Worm (Caenorhabditis elegans) whole organism, L4 larva: ENCODE data around the gene ZK177.11.

Source experiments
- D1046.2 ChIP-seq: fragments of 200-800 bp; sonication (Bioruptor generic); IDR thresholded peaks from 2 replicates; pipeline ENCODE4 v1.3.6; 2022; ENCODE audit warnings: missing genetic modification characterization, missing compliant biosample characterization
- F10B5.3 ChIP-seq: sonication (generic microtip); optimal IDR thresholded peaks from 2 replicates; lab custom pipeline; 2016; ENCODE audit warnings: mild to moderate bottlenecking, missing genetic modification characterization, missing compliant biosample characterization
- F26F4.8 ChIP-seq: fragments of 200-800 bp; sonication (Bioruptor generic); conservative IDR thresholded peaks from 2 replicates; pipeline ENCODE4 v1.3.6; 2022; ENCODE audit warnings: missing genetic modification characterization, missing compliant biosample characterization
- F37D6.2 ChIP-seq: sonication (generic microtip); optimal IDR thresholded peaks from 2 replicates; lab custom pipeline; 2016; ENCODE audit warnings: mild to moderate bottlenecking, missing genetic modification characterization, missing compliant biosample characterization
- F49E8.2 ChIP-seq: sonication (generic microtip); optimal IDR thresholded peaks from 2 replicates; lab custom pipeline; 2016; ENCODE audit warnings: missing compliant biosample characterization, mild to moderate bottlenecking, missing genetic modification characterization, borderline replicate concordance
- T20F7.1 ChIP-seq: fragments of 200-800 bp; sonication (Bioruptor generic); optimal IDR thresholded peaks from 2 replicates; lab custom pipeline; 2018; ENCODE audit warnings: mild to moderate bottlenecking, missing genetic modification characterization, missing compliant biosample characterization
- T26A8.4 ChIP-seq: fragments of 200-800 bp; sonication (Bioruptor generic); IDR thresholded peaks from 2 replicates; pipeline ENCODE4 v1.3.6; 2022; ENCODE audit warnings: missing genetic modification characterization, missing compliant biosample characterization
- ZK337.2 ChIP-seq: fragments of 200-800 bp; sonication (Bioruptor generic); IDR thresholded peaks from 2 replicates; pipeline ENCODE4 v1.3.6; 2022; ENCODE audit warnings: missing genetic modification reagents, missing genetic modification characterization, missing compliant biosample characterization
- aha-1 ChIP-seq: fragments of 150-350 bp; peaks from one replicate; lab custom pipeline; 2014; ENCODE audit warnings: missing biosample characterization, missing genetic modification characterization
- aly-2 ChIP-seq: sonication (generic microtip); optimal IDR thresholded peaks from 2 replicates; lab custom pipeline; 2018; ENCODE audit warnings: missing biosample characterization, missing genetic modification characterization
- ceh-62 ChIP-seq: sonication (generic microtip); optimal IDR thresholded peaks from 2 replicates; lab custom pipeline; 2017; ENCODE audit warnings: missing biosample characterization, missing genetic modification characterization
- ctbp-1 ChIP-seq: fragments of 200-800 bp; sonication (Bioruptor generic); IDR thresholded peaks from 2 replicates; pipeline ENCODE4 v1.3.6; 2022; ENCODE audit warnings: missing genetic modification reagents, missing genetic modification characterization, missing compliant biosample characterization
- daf-12 ChIP-seq: fragments of 150-350 bp; optimal IDR thresholded peaks from 2 replicates; lab custom pipeline; 2014; ENCODE audit warnings: missing biosample characterization, missing genetic modification reagents, missing genetic modification characterization
- daf-8 ChIP-seq: fragments of 200-800 bp; sonication (Bioruptor generic); IDR thresholded peaks from 2 replicates; pipeline ENCODE4 v1.3.6; 2022; ENCODE audit warnings: missing genetic modification characterization, missing compliant biosample characterization
- dmd-6 ChIP-seq: fragments of 200-800 bp; sonication (Bioruptor generic); IDR thresholded peaks from 2 replicates; pipeline ENCODE4 v1.3.6; 2022; ENCODE audit warnings: missing genetic modification reagents, missing genetic modification characterization, missing compliant biosample characterization
- dmd-9 ChIP-seq: fragments of 200-800 bp; sonication (Bioruptor generic); IDR thresholded peaks from 2 replicates; pipeline ENCODE4 v1.3.6; 2022; ENCODE audit warnings: missing genetic modification reagents, missing genetic modification characterization, missing compliant biosample characterization
- duxl-1 ChIP-seq: sonication (generic microtip); optimal IDR thresholded peaks from 2 replicates; lab custom pipeline; 2016; ENCODE audit warnings: mild to moderate bottlenecking, missing genetic modification characterization, moderate library complexity, missing compliant biosample characterization; ENCODE audit not compliant: poor library complexity
- fkh-10 ChIP-seq: fragments of 150-350 bp; optimal IDR thresholded peaks from 2 replicates; lab custom pipeline; 2014; ENCODE audit warnings: missing biosample characterization, missing genetic modification reagents, missing genetic modification characterization
- hif-1 ChIP-seq, 2 experiments: sonication (generic microtip); optimal IDR thresholded peaks; 2 replicates each; lab custom pipeline; 2016 to 2017; ENCODE audit warnings: missing compliant biosample characterization in 2 of 2, missing genetic modification characterization in 2 of 2, missing genetic modification reagents in 2 of 2, missing genotype in 2 of 2, mild to moderate bottlenecking in 1 of 2
- hmg-1.1 ChIP-seq: fragments of 200-800 bp; sonication (Bioruptor generic); IDR thresholded peaks from 2 replicates; pipeline ENCODE4 v1.3.6; 2022; ENCODE audit warnings: missing genetic modification reagents, missing genetic modification characterization, missing compliant biosample characterization
- jun-1 ChIP-seq: fragments of 150-350 bp; optimal IDR thresholded peaks from 2 replicates; lab custom pipeline; 2014; ENCODE audit warnings: missing biosample characterization, missing genetic modification reagents, missing genetic modification characterization
- lim-7 ChIP-seq: fragments of 200-800 bp; sonication (Bioruptor generic); IDR thresholded peaks from 2 replicates; pipeline ENCODE4 v1.3.6; 2022; ENCODE audit warnings: missing genetic modification characterization, missing compliant biosample characterization
- lin-1 ChIP-seq: fragments of 200-800 bp; sonication (Bioruptor generic); IDR thresholded peaks from 2 replicates; pipeline ENCODE4 v1.3.6; 2022; ENCODE audit warnings: missing genetic modification reagents, missing genetic modification characterization, missing compliant biosample characterization
- lin-15B ChIP-seq: fragments of 150-350 bp; sonication (generic microtip); optimal IDR thresholded peaks from 3 replicates; lab custom pipeline; 2014; ENCODE audit warnings: missing biosample characterization, missing genetic modification characterization
- lin-29 ChIP-seq: fragments of 200-800 bp; sonication (Bioruptor generic); IDR thresholded peaks from 2 replicates; pipeline ENCODE4 v1.3.6; 2022; ENCODE audit warnings: missing genetic modification reagents, missing genetic modification characterization, missing compliant biosample characterization
- lir-3 ChIP-seq: sonication (generic microtip); optimal IDR thresholded peaks from 2 replicates; lab custom pipeline; 2016; ENCODE audit warnings: mild to moderate bottlenecking, missing genetic modification characterization, missing compliant biosample characterization
- madf-5 ChIP-seq, 2 experiments: fragments of 200-800 bp; sonication (Bioruptor generic); IDR thresholded peaks; 2 replicates each; pipeline ENCODE4 v1.3.6; 2022; ENCODE audit warnings: missing compliant biosample characterization in 2 of 2, missing genetic modification characterization in 2 of 2
- mdl-1 ChIP-seq, 2 experiments: fragments of 150-350 bp in 1 of 2; sonication (generic microtip) in 1 of 2; optimal IDR thresholded peaks; 2 replicates each; lab custom pipeline; 2014 to 2017; ENCODE audit warnings: missing biosample characterization in 2 of 2, missing genetic modification characterization in 2 of 2
- mdt-29 ChIP-seq: fragments of 200-800 bp; sonication (Bioruptor generic); IDR thresholded peaks from 2 replicates; pipeline ENCODE4 v1.3.6; 2022; ENCODE audit warnings: missing genetic modification reagents, missing genetic modification characterization, missing compliant biosample characterization
- mep-1 ChIP-seq: fragments of 150-350 bp; sonication (generic microtip); optimal IDR thresholded peaks from 3 replicates; lab custom pipeline; 2014; ENCODE audit warnings: missing biosample characterization, missing genetic modification characterization
- mes-2 ChIP-seq: sonication (generic microtip); optimal IDR thresholded peaks from 2 replicates; lab custom pipeline; 2016; ENCODE audit warnings: missing genotype, mild to moderate bottlenecking, missing genetic modification characterization, missing compliant biosample characterization; ENCODE audit not compliant: poor library complexity, severe bottlenecking
- mxl-3 ChIP-seq: fragments of 200-800 bp; sonication (Bioruptor generic); optimal IDR thresholded peaks from 2 replicates; lab custom pipeline; 2018; ENCODE audit warnings: mild to moderate bottlenecking, missing genetic modification characterization, missing compliant biosample characterization
- nhr-102 ChIP-seq: sonication (generic microtip); optimal IDR thresholded peaks from 2 replicates; lab custom pipeline; 2016; ENCODE audit warnings: mild to moderate bottlenecking, missing genetic modification characterization, moderate library complexity, missing compliant biosample characterization
- nhr-237 ChIP-seq: sonication (generic microtip); optimal IDR thresholded peaks from 2 replicates; lab custom pipeline; 2017; ENCODE audit warnings: missing biosample characterization, missing genetic modification characterization
- nhr-41 ChIP-seq: fragments of 200-800 bp; sonication (Bioruptor generic); IDR thresholded peaks from 2 replicates; pipeline ENCODE4 v1.3.6; 2022; ENCODE audit warnings: missing genetic modification reagents, missing genetic modification characterization, missing compliant biosample characterization
- nhr-48 ChIP-seq: sonication (generic microtip); optimal IDR thresholded peaks from 2 replicates; lab custom pipeline; 2016; ENCODE audit warnings: mild to moderate bottlenecking, missing genetic modification characterization, missing compliant biosample characterization
- pha-4 ChIP-seq, 2 experiments: fragments of 150-350 bp in 1 of 2; fragments of 200-800 bp in 1 of 2; sonication (Bioruptor generic) in 1 of 2; IDR thresholded peaks in 1 of 2; optimal IDR thresholded peaks in 1 of 2; 2 replicates each; pipeline versions ENCODE4 v1.3.6 to Lab custom; 2014 to 2022; ENCODE audit warnings: missing genetic modification characterization in 2 of 2, missing genetic modification reagents in 2 of 2, missing biosample characterization in 1 of 2, missing compliant biosample characterization in 1 of 2
- pqm-1 ChIP-seq: sonication (generic microtip); optimal IDR thresholded peaks from 2 replicates; lab custom pipeline; 2017; ENCODE audit warnings: missing biosample characterization, missing genetic modification characterization
- rbr-2 ChIP-seq: sonication (generic microtip); optimal IDR thresholded peaks from 2 replicates; lab custom pipeline; 2016; ENCODE audit warnings: missing genotype, missing genetic modification characterization, missing compliant biosample characterization
- saeg-2 ChIP-seq: fragments of 200-800 bp; sonication (Bioruptor generic); IDR thresholded peaks from 2 replicates; pipeline ENCODE4 v1.3.6; 2022; ENCODE audit warnings: missing genetic modification reagents, missing genetic modification characterization, missing compliant biosample characterization
- snpc-1.2 ChIP-seq: fragments of 200-800 bp; sonication (Bioruptor generic); IDR thresholded peaks from 2 replicates; pipeline ENCODE4 v1.3.6; 2022; ENCODE audit warnings: missing genetic modification reagents, missing genetic modification characterization, missing compliant biosample characterization
- spr-1 ChIP-seq: sonication (generic microtip); optimal IDR thresholded peaks from 2 replicates; lab custom pipeline; 2016; ENCODE audit warnings: mild to moderate bottlenecking, missing genetic modification characterization, missing compliant biosample characterization
- tag-97 ChIP-seq: fragments of 200-800 bp; sonication (Bioruptor generic); IDR thresholded peaks from 2 replicates; pipeline ENCODE4 v1.3.6; 2022; ENCODE audit warnings: missing genetic modification characterization, missing compliant biosample characterization
- tra-1 ChIP-seq: fragments of 200-800 bp; sonication (Bioruptor generic); IDR thresholded peaks from 2 replicates; pipeline ENCODE4 v1.3.6; 2022; ENCODE audit warnings: missing genetic modification reagents, missing genetic modification characterization, missing compliant biosample characterization
- unc-130 ChIP-seq: sonication (generic microtip); optimal IDR thresholded peaks from 2 replicates; lab custom pipeline; 2016; ENCODE audit warnings: missing genetic modification reagents, missing genetic modification characterization, missing compliant biosample characterization
- unc-39 ChIP-seq: sonication (generic microtip); optimal IDR thresholded peaks from 2 replicates; lab custom pipeline; 2017; ENCODE audit warnings: missing biosample characterization, missing genetic modification characterization
- zfp-2 ChIP-seq: sonication (generic microtip); optimal IDR thresholded peaks from 2 replicates; lab custom pipeline; 2016; ENCODE audit warnings: mild to moderate bottlenecking, missing genetic modification characterization, missing compliant biosample characterization
- zfp-3 ChIP-seq: fragments of 200-800 bp; sonication (Bioruptor generic); conservative IDR thresholded peaks from 2 replicates; pipeline ENCODE4 v1.3.6; 2022; ENCODE audit warnings: missing genetic modification reagents, missing genetic modification characterization, missing compliant biosample characterization
- zip-2 ChIP-seq: fragments of 150-350 bp; optimal IDR thresholded peaks from 2 replicates; lab custom pipeline; 2014; ENCODE audit warnings: missing biosample characterization, missing genetic modification characterization

ZK177.11 gene

DNA sequence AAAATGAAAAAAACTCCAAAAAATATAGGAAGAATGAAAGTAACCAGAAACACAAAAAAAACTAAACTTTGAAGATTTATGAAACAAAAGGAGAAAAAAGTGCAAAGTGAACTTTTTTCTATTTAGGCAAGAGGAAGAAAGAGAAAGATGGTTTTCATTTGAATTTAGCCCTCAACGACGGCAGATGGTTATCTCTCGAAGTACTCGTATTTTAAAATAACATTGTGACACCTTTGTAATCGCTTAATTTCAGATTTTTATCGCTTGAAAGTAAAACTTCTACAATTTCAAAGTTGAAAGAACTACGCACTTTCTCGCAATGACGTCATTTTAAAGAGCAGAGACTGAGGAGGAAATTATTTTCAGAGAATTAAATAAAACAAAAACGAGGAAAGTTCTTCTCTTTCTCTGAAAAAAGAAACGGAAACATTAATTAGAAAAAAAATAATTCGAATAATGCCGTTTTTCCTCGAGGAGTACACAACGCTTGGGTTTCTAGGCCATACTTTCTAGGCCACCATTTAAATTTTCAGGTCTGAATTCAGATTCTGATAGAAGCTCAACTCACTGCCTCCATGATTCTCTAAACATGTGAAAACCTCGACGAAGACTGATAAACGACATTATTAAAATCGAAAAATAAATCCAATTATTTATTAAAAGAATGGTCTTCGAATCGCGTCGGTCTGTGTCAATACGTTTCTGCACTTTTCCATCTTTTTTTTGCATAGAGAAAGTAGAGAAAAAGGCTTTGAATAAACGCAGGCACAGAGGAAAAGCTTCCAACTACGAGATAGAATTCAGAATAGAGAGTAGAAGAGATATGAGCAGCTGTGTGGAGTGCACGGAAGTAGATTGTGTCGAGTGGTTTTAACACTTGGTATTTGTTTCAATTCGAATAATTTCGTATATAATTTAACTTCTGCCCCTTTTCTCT is 11.1 kb upstream of the ZK177.11 start:
- TF ChIP-seq T20F7.1 (GFP tag; lab: Kevin White, UChicago), result no peak
- 0 out of 2 replicates have a peak, but pooled peaks have one; percentile 14 for TF ChIP-seq dmd-6
- no peak for TF ChIP-seq nhr-48 (tag; lab: Kevin White, UChicago)
- TF ChIP-seq fkh-10 (GFP tag; lab: Kevin White, UChicago), result no peak
- no peak for TF ChIP-seq nhr-41 (GFP tag; lab: Robert Waterston, UW)
- TF ChIP-seq F37D6.2 (tag; lab: Kevin White, UChicago), result no peak
- no peak for TF ChIP-seq ceh-62 (tag; lab: Kevin White, UChicago)
- no peak for TF ChIP-seq lin-29 (GFP tag; lab: Robert Waterston, UW)
- TF ChIP-seq nhr-237 (tag; lab: Kevin White, UChicago), result no peak
- TF ChIP-seq duxl-1 (tag; lab: Kevin White, UChicago), result peak; percentile 17
- TF ChIP-seq ZK337.2, result 0 out of 2 replicates have a peak, but pooled peaks have one; percentile 49
- TF ChIP-seq lin-15B, result no peak
- TF ChIP-seq lin-1 (GFP tag; lab: Robert Waterston, UW), result no peak
- no peak for TF ChIP-seq dmd-9
- no peak for TF ChIP-seq mdt-29 (GFP tag; lab: Robert Waterston, UW)
- TF ChIP-seq tag-97 (GFP tag; lab: Robert Waterston, UW), result no peak
- TF ChIP-seq zip-2 (tag; lab: Kevin White, UChicago), result no peak
- no peak for TF ChIP-seq F10B5.3 (tag; lab: Kevin White, UChicago)
- TF ChIP-seq unc-130 (GFP tag; lab: Kevin White, UChicago), result peak; percentile 72
- peak in 1 of 2 experiments; percentile 28 for TF ChIP-seq hif-1 (tag; optimal IDR thresholded peaks at IDR 0.05; lab: Kevin White, UChicago)
- no peak for TF ChIP-seq mep-1 (tag; lab: Kevin White, UChicago)
- no peak for TF ChIP-seq snpc-1.2 (GFP tag; lab: Robert Waterston, UW)
- TF ChIP-seq daf-8, result no peak
- TF ChIP-seq lir-3, result no peak
- peak; percentile 80 for TF ChIP-seq mes-2 (tag; lab: Kevin White, UChicago)
- no peak for TF ChIP-seq madf-5 (GFP tag; IDR thresholded peaks at IDR 0.05; lab: Robert Waterston, UW)
- no peak for TF ChIP-seq zfp-2 (tag; lab: Kevin White, UChicago)
- no peak for TF ChIP-seq lim-7 (GFP tag; lab: Robert Waterston, UW)
- no peak for TF ChIP-seq ctbp-1 (GFP tag; lab: Robert Waterston, UW)
- TF ChIP-seq mxl-3 (GFP tag; lab: Kevin White, UChicago), result no peak
- no peak for TF ChIP-seq unc-39 (tag; lab: Kevin White, UChicago)
- TF ChIP-seq spr-1 (tag; lab: Kevin White, UChicago), result no peak
- TF ChIP-seq aha-1, result peak; percentile 46
- TF ChIP-seq zfp-3 (GFP tag; lab: Robert Waterston, UW), result no peak
- no peak for TF ChIP-seq jun-1
- TF ChIP-seq tra-1, result no peak
- TF ChIP-seq F26F4.8 (GFP tag; lab: Robert Waterston, UW), result no peak
- no peak for TF ChIP-seq daf-12 (tag; lab: Kevin White, UChicago)
- no peak for TF ChIP-seq D1046.2 (GFP tag; lab: Robert Waterston, UW)
- TF ChIP-seq pqm-1 (tag; lab: Kevin White, UChicago), result no peak
- TF ChIP-seq F49E8.2 (tag; lab: Kevin White, UChicago), result peak; percentile 43
- TF ChIP-seq T26A8.4 (GFP tag; lab: Robert Waterston, UW), result no peak
- no peak for TF ChIP-seq aly-2 (tag; lab: Kevin White, UChicago)
- no peak for TF ChIP-seq mdl-1 (tag; optimal IDR thresholded peaks at IDR 0.05; lab: Kevin White, UChicago)
- TF ChIP-seq pha-4 (GFP tag; IDR thresholded peaks at IDR 0.05; lab: Robert Waterston, UW), result no peak
- no peak for TF ChIP-seq pha-4 (tag; optimal IDR thresholded peaks at IDR 0.05; lab: Kevin White, UChicago)
- no peak for TF ChIP-seq nhr-102 (tag; lab: Kevin White, UChicago)
- no peak for TF ChIP-seq saeg-2 (GFP tag; lab: Robert Waterston, UW)
- TF ChIP-seq rbr-2 (tag; lab: Kevin White, UChicago), result peak; percentile 2
- TF ChIP-seq hmg-1.1 (GFP tag; lab: Robert Waterston, UW), result no peak
